Fruit fly (Drosophila melanogaster) whole organism, adult: ENCODE results near the gene Pstk.
A peak's percentile ranks its signal among the peaks of the same experiment; 100 is the strongest.

Source experiments
- CG11617 ChIP-seq: fragments of 200-800 bp; sonication (Bioruptor generic); optimal IDR thresholded peaks from 2 replicates; lab custom pipeline; 2017; ENCODE audit warnings: mild to moderate bottlenecking, missing biosample characterization, missing genetic modification reagents, missing genetic modification characterization
- CG12768 ChIP-seq: fragments of 200-800 bp; sonication (Bioruptor generic); optimal IDR thresholded peaks from 2 replicates; lab custom pipeline; 2017; ENCODE audit warnings: missing biosample characterization, missing genetic modification characterization, mild to moderate bottlenecking, moderate library complexity, missing genetic modification reagents
- CG14711 ChIP-seq: fragments of 200-800 bp; sonication (Bioruptor generic); optimal IDR thresholded peaks from 2 replicates; lab custom pipeline; 2018; ENCODE audit warnings: missing biosample characterization, mild to moderate bottlenecking, missing genetic modification characterization, moderate library complexity
- CG1620 ChIP-seq: fragments of 200-800 bp; sonication (Bioruptor generic); optimal IDR thresholded peaks from 2 replicates; lab custom pipeline; 2016; ENCODE audit warnings: missing biosample characterization, missing genetic modification characterization
- CG33017 ChIP-seq: fragments of 200-800 bp; sonication (Bioruptor generic); optimal IDR thresholded peaks from 2 replicates; lab custom pipeline; 2018; ENCODE audit warnings: missing biosample characterization, mild to moderate bottlenecking, missing genetic modification characterization, moderate library complexity
- CG5204 ChIP-seq: fragments of 200-800 bp; sonication (Bioruptor generic); optimal IDR thresholded peaks from 2 replicates; lab custom pipeline; 2016; ENCODE audit warnings: missing biosample characterization, missing genetic modification characterization
- CG7045 ChIP-seq: fragments of 200-800 bp; sonication (Bioruptor generic); optimal IDR thresholded peaks from 2 replicates; lab custom pipeline; 2017; ENCODE audit warnings: missing biosample characterization, mild to moderate bottlenecking, missing genetic modification characterization
- CG7101 ChIP-seq: fragments of 200-800 bp; sonication (Bioruptor generic); optimal IDR thresholded peaks from 2 replicates; lab custom pipeline; 2018; ENCODE audit warnings: missing biosample characterization, mild to moderate bottlenecking, missing genetic modification characterization, moderate library complexity
- Clk ChIP-seq: fragments of 200-800 bp; sonication (Bioruptor generic); optimal IDR thresholded peaks from 2 replicates; lab custom pipeline; 2017; ENCODE audit warnings: missing biosample characterization, missing genetic modification characterization
- Crg-1 ChIP-seq: fragments of 200-800 bp; sonication (Bioruptor generic); optimal IDR thresholded peaks from 2 replicates; lab custom pipeline; 2016; ENCODE audit warnings: missing biosample characterization, missing genetic modification characterization
- Hr96 ChIP-seq: fragments of 200-800 bp; sonication (Bioruptor generic); optimal IDR thresholded peaks from 2 replicates; lab custom pipeline; 2016; ENCODE audit warnings: missing biosample characterization, missing genetic modification characterization
- Mnt ChIP-seq: fragments of 200-800 bp; sonication (Bioruptor generic); optimal IDR thresholded peaks from 2 replicates; lab custom pipeline; 2016; ENCODE audit warnings: missing biosample characterization, mild to moderate bottlenecking, missing genetic modification characterization
- bab1 ChIP-seq: fragments of 200-800 bp; sonication (Bioruptor generic); optimal IDR thresholded peaks from 3 replicates; lab custom pipeline; 2019; ENCODE audit warnings: missing biosample characterization, mild to moderate bottlenecking, missing genetic modification characterization, moderate library complexity
- cic ChIP-seq: fragments of 200-800 bp; sonication (Bioruptor generic); optimal IDR thresholded peaks from 2 replicates; lab custom pipeline; 2017; ENCODE audit warnings: missing biosample characterization, mild to moderate bottlenecking, missing genetic modification characterization, moderate library complexity
- cnc ChIP-seq, 2 experiments: fragments of >200 bp; optimal IDR thresholded peaks; 2 replicates each; lab custom pipeline; 2017
- kay ChIP-seq: fragments of 200-800 bp; sonication (Bioruptor generic); peaks from one replicate; lab custom pipeline; 2016; ENCODE audit warnings: missing biosample characterization, missing genetic modification characterization, borderline replicate concordance
- ovo ChIP-seq: fragments of 200-800 bp; sonication (Bioruptor generic); optimal IDR thresholded peaks from 2 replicates; lab custom pipeline; 2016; ENCODE audit warnings: missing biosample characterization, missing genetic modification characterization
- pad ChIP-seq: fragments of 200-800 bp; sonication (Bioruptor generic); optimal IDR thresholded peaks from 3 replicates; lab custom pipeline; 2017; ENCODE audit warnings: missing biosample characterization, missing genetic modification characterization, mild to moderate bottlenecking, moderate library complexity, missing genetic modification reagents
- tj ChIP-seq: fragments of 200-800 bp; sonication (Bioruptor generic); optimal IDR thresholded peaks from 3 replicates; lab custom pipeline; 2017; ENCODE audit warnings: missing biosample characterization, mild to moderate bottlenecking, missing genetic modification characterization, moderate library complexity
- toe ChIP-seq: fragments of 200-800 bp; sonication (Bioruptor generic); optimal IDR thresholded peaks from 2 replicates; lab custom pipeline; 2016; ENCODE audit warnings: missing biosample characterization, missing genetic modification characterization

The Pstk gene

DNA sequence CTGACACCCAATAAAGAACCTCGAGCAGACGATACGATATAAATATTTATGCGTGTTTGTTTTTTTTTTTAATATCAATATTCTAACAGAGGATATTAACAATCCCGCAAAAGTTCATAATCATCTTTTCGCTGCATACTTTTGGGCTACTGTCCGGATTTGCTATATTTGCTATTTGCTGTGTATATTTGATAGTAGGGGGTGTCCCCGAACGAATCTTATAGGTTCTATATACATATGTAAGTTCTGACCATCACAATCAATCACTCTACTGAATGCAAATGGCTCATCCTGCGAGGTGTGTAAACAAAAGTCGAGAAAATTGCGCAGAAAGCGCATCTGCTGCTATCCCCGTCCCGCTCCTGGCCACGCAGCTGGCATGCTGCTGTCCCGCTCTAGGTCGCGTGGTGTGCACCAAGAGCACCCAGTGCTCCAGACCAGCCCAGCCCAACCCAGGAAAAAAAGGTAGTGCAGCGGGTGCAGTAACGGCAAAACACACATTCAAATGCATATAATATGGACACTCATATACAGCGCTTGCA lies 22.4 kb upstream of the Pstk start:
- TF ChIP-seq bab1 = peak; percentile 24
- TF ChIP-seq Mnt (GFP tag; lab: Kevin White, UChicago) = no peak
- peak; percentile 70 for TF ChIP-seq pad (GFP tag; lab: Kevin White, UChicago)

dm6 chrX:19638328-19638940 lies 20.1 kb upstream of the Pstk start, which contains the start of gene Rcd-1:
Gene Rcd-1 (plus strand): TSS chrX:19638767.
- TF ChIP-seq pad (GFP tag; lab: Kevin White, UChicago) (no peak), CG1620 (GFP tag; lab: Kevin White, UChicago) (no peak), CG7101 (tag; lab: Kevin White, UChicago) (no peak), tj (GFP tag; lab: Kevin White, UChicago) (no peak), Clk (GFP tag; lab: Kevin White, UChicago) (no peak), CG12768 (no peak), ovo (GFP tag; lab: Kevin White, UChicago) (no peak), bab1 (no peak), Hr96 (GFP tag; lab: Kevin White, UChicago) (no peak), CG5204 (GFP tag; lab: Kevin White, UChicago) (no peak), Crg-1 (GFP tag; lab: Kevin White, UChicago) (no peak), CG33017 (tag; lab: Kevin White, UChicago) (no peak), CG14711 (tag; lab: Kevin White, UChicago) (no peak), cnc (optimal IDR thresholded peaks at IDR 0.05; lab: Kevin White, UChicago) (no peak), CG7045 (GFP tag; lab: Kevin White, UChicago) (no peak), cic (no peak), CG11617 (GFP tag; lab: Kevin White, UChicago) (no peak)

DNA sequence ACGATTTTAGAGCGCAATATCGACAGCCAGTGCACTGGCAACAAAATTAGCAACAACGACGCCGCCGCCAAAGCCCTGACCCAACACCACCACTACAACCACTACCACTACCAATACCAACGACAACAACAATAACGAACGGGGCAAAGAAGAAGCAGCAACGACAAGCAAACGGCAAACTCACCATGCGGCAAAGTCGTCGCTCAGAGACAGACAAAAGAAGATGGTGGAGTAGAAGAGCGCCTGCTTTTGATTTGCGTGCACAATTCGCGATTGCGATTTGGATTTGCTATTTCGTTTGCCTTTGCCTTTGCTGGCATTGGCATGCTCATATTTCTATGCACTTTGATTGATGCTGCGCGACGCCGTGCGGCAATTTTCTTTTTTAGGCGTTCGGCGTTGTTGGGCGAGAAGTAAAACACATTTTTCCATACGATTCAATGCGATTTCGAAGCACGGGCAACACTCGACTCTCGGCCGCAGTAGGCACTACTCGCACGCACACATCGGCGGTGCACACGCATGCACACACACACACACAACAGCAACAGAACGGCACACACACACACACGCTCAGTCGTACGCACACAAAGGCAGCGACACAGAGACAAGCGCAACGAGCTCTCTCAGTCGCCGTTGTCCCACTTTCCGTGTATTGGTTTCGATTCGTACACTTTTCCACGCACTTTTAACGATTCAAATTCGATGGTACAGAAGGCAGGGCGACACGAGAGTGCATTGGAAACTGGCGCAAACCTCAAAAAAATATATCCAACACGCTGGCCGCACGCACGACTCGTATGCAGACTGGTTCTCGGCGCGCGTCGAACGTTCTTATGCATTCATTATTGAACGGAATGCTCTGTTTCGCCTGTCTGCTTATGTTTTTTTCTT lies 19.3 kb upstream of the Pstk start:
- TF ChIP-seq Hr96 (GFP tag; lab: Kevin White, UChicago) (no peak), pad (GFP tag; lab: Kevin White, UChicago) (peak; percentile 96), Mnt (GFP tag; lab: Kevin White, UChicago) (peak; percentile 4), bab1 (peak; percentile 48), CG11617 (GFP tag; lab: Kevin White, UChicago) (no peak), CG33017 (tag; lab: Kevin White, UChicago) (no peak), tj (GFP tag; lab: Kevin White, UChicago) (peak; percentile 26), CG7101 (tag; lab: Kevin White, UChicago) (peak; percentile 26), CG5204 (GFP tag; lab: Kevin White, UChicago) (no peak), toe (GFP tag; lab: Kevin White, UChicago) (no peak), Clk (GFP tag; lab: Kevin White, UChicago) (no peak)

dm6 chrX:19637002-19637420 lies 18.7 kb upstream of the Pstk start:
- TF ChIP-seq Mnt (GFP tag; lab: Kevin White, UChicago) (peak; percentile 50), CG5204 (GFP tag; lab: Kevin White, UChicago) (no peak), tj (GFP tag; lab: Kevin White, UChicago) (peak; percentile 5), CG14711 (tag; lab: Kevin White, UChicago) (peak; percentile 71), CG11617 (GFP tag; lab: Kevin White, UChicago) (peak; percentile 9), kay (GFP tag; lab: Kevin White, UChicago) (no peak), CG7101 (tag; lab: Kevin White, UChicago) (peak; percentile 13), Clk (GFP tag; lab: Kevin White, UChicago) (no peak), cic (peak; percentile 6), pad (GFP tag; lab: Kevin White, UChicago) (peak; percentile 98), Hr96 (GFP tag; lab: Kevin White, UChicago) (no peak), CG1620 (GFP tag; lab: Kevin White, UChicago) (peak; percentile 4), cnc (optimal IDR thresholded peaks at IDR 0.05; lab: Kevin White, UChicago) (no peak), bab1 (peak; percentile 27), ovo (GFP tag; lab: Kevin White, UChicago) (no peak), Crg-1 (GFP tag; lab: Kevin White, UChicago) (no peak), CG12768 (peak; percentile 4), CG33017 (tag; lab: Kevin White, UChicago) (peak; percentile 19), CG7045 (GFP tag; lab: Kevin White, UChicago) (no peak), toe (GFP tag; lab: Kevin White, UChicago) (no peak)

dm6 chrX:19631365-19631832 lies 13.1 kb upstream of the Pstk start:
- TF ChIP-seq Clk (GFP tag; lab: Kevin White, UChicago) (no peak), kay (GFP tag; lab: Kevin White, UChicago) (no peak), CG33017 (tag; lab: Kevin White, UChicago) (no peak), Hr96 (GFP tag; lab: Kevin White, UChicago) (no peak), CG12768 (peak; percentile 17), Mnt (GFP tag; lab: Kevin White, UChicago) (peak; percentile 90), bab1 (peak; percentile 16), CG11617 (GFP tag; lab: Kevin White, UChicago) (peak; percentile 12), Crg-1 (GFP tag; lab: Kevin White, UChicago) (no peak), ovo (GFP tag; lab: Kevin White, UChicago) (no peak), cnc (optimal IDR thresholded peaks at IDR 0.05; lab: Kevin White, UChicago) (no peak), CG5204 (GFP tag; lab: Kevin White, UChicago) (no peak), CG14711 (tag; lab: Kevin White, UChicago) (peak; percentile 25), CG1620 (GFP tag; lab: Kevin White, UChicago) (no peak), CG7045 (GFP tag; lab: Kevin White, UChicago) (no peak), cic (peak; percentile 64), CG7101 (tag; lab: Kevin White, UChicago) (peak; percentile 10), tj (GFP tag; lab: Kevin White, UChicago) (peak; percentile 60), toe (GFP tag; lab: Kevin White, UChicago) (no peak), pad (GFP tag; lab: Kevin White, UChicago) (peak; percentile 78)
